Worm (Caenorhabditis elegans) whole organism, early embryonic: ENCODE results near the gene K08D8.6.

Source experiments
- B0310.2 ChIP-seq: sonication (generic microtip); optimal IDR thresholded peaks from 2 replicates; lab custom pipeline; 2016; ENCODE audit warnings: mild to moderate bottlenecking, missing genetic modification characterization, missing compliant biosample characterization
- F13C5.2 ChIP-seq: sonication (generic microtip); optimal IDR thresholded peaks from 2 replicates; lab custom pipeline; 2017; ENCODE audit warnings: mild to moderate bottlenecking, missing genetic modification characterization, inconsistent platforms, missing compliant biosample characterization
- aly-1 ChIP-seq: sonication (generic microtip); optimal IDR thresholded peaks from 2 replicates; lab custom pipeline; 2016; ENCODE audit warnings: missing genetic modification characterization, missing compliant biosample characterization
- ama-1 ChIP-seq: fragments of 150-350 bp; optimal IDR thresholded peaks from 2 replicates; lab custom pipeline; 2014
- ceh-13 ChIP-seq: fragments of 200-800 bp; sonication (Bioruptor generic); optimal IDR thresholded peaks from 2 replicates; lab custom pipeline; 2018; ENCODE audit warnings: mild to moderate bottlenecking, missing genetic modification characterization, missing compliant biosample characterization
- ceh-36 ChIP-seq: sonication (generic microtip); optimal IDR thresholded peaks from 2 replicates; lab custom pipeline; 2016; ENCODE audit warnings: missing genetic modification characterization, inconsistent platforms, missing compliant biosample characterization
- ets-7 ChIP-seq: sonication (generic microtip); optimal IDR thresholded peaks from 2 replicates; lab custom pipeline; 2016; ENCODE audit warnings: missing genotype, missing genetic modification characterization, missing compliant biosample characterization
- flt-1 ChIP-seq: fragments of 200-800 bp; sonication (Bioruptor generic); IDR thresholded peaks from 2 replicates; pipeline ENCODE4 v1.3.6; 2022; ENCODE audit warnings: missing genetic modification characterization, missing compliant biosample characterization
- hmbx-1 ChIP-seq: sonication (generic microtip); optimal IDR thresholded peaks from 2 replicates; lab custom pipeline; 2016; ENCODE audit warnings: mild to moderate bottlenecking, missing genetic modification characterization, missing compliant biosample characterization
- hmg-4 ChIP-seq: fragments of 200-800 bp; sonication (Bioruptor generic); optimal IDR thresholded peaks from 2 replicates; lab custom pipeline; 2018; ENCODE audit warnings: mild to moderate bottlenecking, missing genetic modification characterization, missing compliant biosample characterization
- hnd-1 ChIP-seq: sonication (generic microtip); optimal IDR thresholded peaks from 2 replicates; lab custom pipeline; 2016; ENCODE audit warnings: missing genetic modification characterization, missing compliant biosample characterization
- pes-1 ChIP-seq: fragments of 200-800 bp; sonication (Bioruptor generic); IDR thresholded peaks from 2 replicates; pipeline ENCODE4 v1.3.6; 2022; ENCODE audit warnings: missing genetic modification reagents, missing genetic modification characterization, missing compliant biosample characterization
- scrt-1 ChIP-seq: fragments of 200-800 bp; sonication (Bioruptor generic); IDR thresholded peaks from 2 replicates; pipeline ENCODE4 v1.3.6; 2022; ENCODE audit warnings: missing genetic modification characterization, missing compliant biosample characterization
- sea-1 ChIP-seq: fragments of 200-800 bp; sonication (Bioruptor generic); conservative IDR thresholded peaks from 2 replicates; pipeline ENCODE4 v1.3.6; 2022; ENCODE audit warnings: missing genetic modification characterization, missing compliant biosample characterization
- tbx-11 ChIP-seq: fragments of 200-800 bp; sonication (Bioruptor generic); IDR thresholded peaks from 2 replicates; pipeline ENCODE4 v1.3.6; 2022; ENCODE audit warnings: missing genetic modification characterization, missing compliant biosample characterization
- tbx-37 ChIP-seq: fragments of 200-800 bp; sonication (Bioruptor generic); conservative IDR thresholded peaks from 2 replicates; pipeline ENCODE4 v1.3.6; 2022; ENCODE audit warnings: missing genetic modification reagents, missing genetic modification characterization, missing compliant biosample characterization
- tra-4 ChIP-seq: sonication (generic microtip); optimal IDR thresholded peaks from 2 replicates; lab custom pipeline; 2017; ENCODE audit warnings: missing genetic modification characterization, missing compliant biosample characterization

The K08D8.6 gene

ce11 chrIV:12900267-12900666 is 10.0 kb upstream of the K08D8.6 start, which contains the start of gene K08D8.10:
TSS of gene K08D8.10 (plus strand) at chrIV:12900567.
- TF ChIP-seq sea-1 (GFP tag; lab: Robert Waterston, UW), result no peak
- no peak for TF ChIP-seq hmg-4 (GFP tag; lab: Kevin White, UChicago)
- no peak for TF ChIP-seq pes-1 (GFP tag; lab: Robert Waterston, UW)
- no peak for TF ChIP-seq scrt-1 (GFP tag; lab: Robert Waterston, UW)

ce11 chrIV:12899392-12899791 is 9.1 kb upstream of the K08D8.6 start, which contains the start of gene K08D8.9:
TSS of gene K08D8.9 (plus strand) at chrIV:12899692.
- no peak for TF ChIP-seq scrt-1 (GFP tag; lab: Robert Waterston, UW)
- TF ChIP-seq ceh-36, result no peak

ce11 chrIV:12898823-12899222 is 8.5 kb upstream of the K08D8.6 start:
- TF ChIP-seq tbx-37 (GFP tag; lab: Robert Waterston, UW) (no peak), ama-1 (lab: Kevin White, UChicago) (no peak)

ce11 chrIV:12897146-12897545 is 6.8 kb upstream of the K08D8.6 start:
- TF ChIP-seq hmg-4 (GFP tag; lab: Kevin White, UChicago) (no peak), ama-1 (lab: Kevin White, UChicago) (no peak), ceh-36 (no peak), hnd-1 (tag; lab: Kevin White, UChicago) (no peak), flt-1 (GFP tag; lab: Robert Waterston, UW) (no peak), aly-1 (tag; lab: Kevin White, UChicago) (no peak), tbx-37 (GFP tag; lab: Robert Waterston, UW) (no peak), tbx-11 (no peak), tra-4 (tag; lab: Kevin White, UChicago) (no peak), ceh-13 (no peak), F13C5.2 (no peak), scrt-1 (GFP tag; lab: Robert Waterston, UW) (no peak), sea-1 (GFP tag; lab: Robert Waterston, UW) (no peak), hmbx-1 (tag; lab: Kevin White, UChicago) (no peak), B0310.2 (tag; lab: Kevin White, UChicago) (no peak), pes-1 (GFP tag; lab: Robert Waterston, UW) (no peak), ets-7 (tag; lab: Kevin White, UChicago) (no peak)

ce11 chrIV:12896371-12896882 is 6.1 kb upstream of the K08D8.6 start, which contains the start of gene K08D8.7:
TSS of gene K08D8.7 (plus strand) at chrIV:12896832.
- TF ChIP-seq sea-1 (GFP tag; lab: Robert Waterston, UW) (no peak), ceh-13 (no peak), ceh-36 (no peak), hnd-1 (tag; lab: Kevin White, UChicago) (no peak), B0310.2 (tag; lab: Kevin White, UChicago) (no peak), pes-1 (GFP tag; lab: Robert Waterston, UW) (no peak), tbx-11 (no peak), hmg-4 (GFP tag; lab: Kevin White, UChicago) (no peak), ama-1 (lab: Kevin White, UChicago) (no peak), flt-1 (GFP tag; lab: Robert Waterston, UW) (no peak), ets-7 (tag; lab: Kevin White, UChicago) (no peak)

ce11 chrIV:12894996-12895395 is 4.7 kb upstream of the K08D8.6 start, which contains the start of gene K08D8.11:
TSS of gene K08D8.11 (plus strand) at chrIV:12895296.
- TF ChIP-seq ceh-36, result no peak

ce11 chrIV:12893166-12893565 is 2.9 kb upstream of the K08D8.6 start, which contains the start of gene K08D8.12:
TSS of gene K08D8.12 (plus strand) at chrIV:12893466.
- TF ChIP-seq pes-1 (GFP tag; lab: Robert Waterston, UW), result no peak
- TF ChIP-seq ets-7 (tag; lab: Kevin White, UChicago), result no peak
- no peak for TF ChIP-seq hnd-1 (tag; lab: Kevin White, UChicago)
- no peak for TF ChIP-seq ceh-13
- TF ChIP-seq F13C5.2, result no peak
- no peak for TF ChIP-seq ceh-36
- TF ChIP-seq tbx-11, result no peak
- TF ChIP-seq sea-1 (GFP tag; lab: Robert Waterston, UW), result no peak
- TF ChIP-seq tra-4 (tag; lab: Kevin White, UChicago), result no peak
- TF ChIP-seq hmg-4 (GFP tag; lab: Kevin White, UChicago), result no peak

ce11 chrIV:12892194-12892593 is 1.9 kb upstream of the K08D8.6 start, which contains the start of gene K08D8.1:
TSS of gene K08D8.1 (plus strand) at chrIV:12892494.
- TF ChIP-seq hnd-1 (tag; lab: Kevin White, UChicago) (no peak), scrt-1 (GFP tag; lab: Robert Waterston, UW) (no peak), ceh-13 (no peak), ceh-36 (no peak), ets-7 (tag; lab: Kevin White, UChicago) (no peak), B0310.2 (tag; lab: Kevin White, UChicago) (no peak), F13C5.2 (no peak), tbx-37 (GFP tag; lab: Robert Waterston, UW) (no peak), flt-1 (GFP tag; lab: Robert Waterston, UW) (no peak), hmg-4 (GFP tag; lab: Kevin White, UChicago) (no peak)

ce11 chrIV:12891080-12891479 is 772 bp upstream of the K08D8.6 start:
- TF ChIP-seq tra-4 (tag; lab: Kevin White, UChicago), result no peak
- TF ChIP-seq ceh-36, result no peak
- no peak for TF ChIP-seq flt-1 (GFP tag; lab: Robert Waterston, UW)
- no peak for TF ChIP-seq tbx-11
- TF ChIP-seq ceh-13, result no peak
- TF ChIP-seq ama-1 (lab: Kevin White, UChicago), result no peak
- no peak for TF ChIP-seq scrt-1 (GFP tag; lab: Robert Waterston, UW)
- TF ChIP-seq hmg-4 (GFP tag; lab: Kevin White, UChicago), result no peak
- no peak for TF ChIP-seq aly-1 (tag; lab: Kevin White, UChicago)
